Fruit fly (Drosophila melanogaster) whole organism, wandering third instar larva: ENCODE results near the gene CG13039.

Experiments
- CG32264 ChIP-seq: fragments of 200-800 bp; sonication (Bioruptor generic); optimal IDR thresholded peaks from 2 replicates; lab custom pipeline; 2016; ENCODE audit warnings: missing biosample characterization, missing genetic modification characterization
- CG9705 ChIP-seq: fragments of 200-800 bp; sonication (Bioruptor generic); optimal IDR thresholded peaks from 2 replicates; lab custom pipeline; 2018; ENCODE audit warnings: missing biosample characterization, mild to moderate bottlenecking, missing genetic modification characterization
- CrebA ChIP-seq: fragments of 200-800 bp; sonication (Bioruptor generic); optimal IDR thresholded peaks from 2 replicates; lab custom pipeline; 2016; ENCODE audit warnings: missing biosample characterization, mild to moderate bottlenecking, missing genetic modification characterization, borderline replicate concordance
- Dfd ChIP-seq: fragments of >200 bp; optimal IDR thresholded peaks from 2 replicates; lab custom pipeline; 2017; ENCODE audit warnings: missing biosample characterization, missing genetic modification characterization
- GATAd ChIP-seq: sonication (Bioruptor generic); optimal IDR thresholded peaks from 2 replicates; lab custom pipeline; 2016; ENCODE audit warnings: missing biosample characterization, missing genetic modification characterization
- HLH106 ChIP-seq: fragments of 200-800 bp; optimal IDR thresholded peaks from 3 replicates; lab custom pipeline; 2019; ENCODE audit warnings: missing biosample characterization, mild to moderate bottlenecking, missing genetic modification characterization, moderate library complexity
- Hnf4 ChIP-seq: fragments of 200-800 bp; sonication (Bioruptor generic); optimal IDR thresholded peaks from 2 replicates; lab custom pipeline; 2016; ENCODE audit warnings: missing biosample characterization, mild to moderate bottlenecking, missing genetic modification characterization
- Hr78 ChIP-seq: fragments of >200 bp; optimal IDR thresholded peaks from 2 replicates; lab custom pipeline; 2017; ENCODE audit warnings: missing biosample characterization, missing genetic modification characterization
- Hr83 ChIP-seq: fragments of 200-300 bp; sonication (Bioruptor generic); optimal IDR thresholded peaks from 2 replicates; lab custom pipeline; 2016; ENCODE audit warnings: missing biosample characterization, mild to moderate bottlenecking, missing genetic modification characterization, moderate library complexity; ENCODE audit not compliant: poor library complexity, severe bottlenecking
- Jra ChIP-seq: sonication (Bioruptor generic); optimal IDR thresholded peaks from 2 replicates; lab custom pipeline; 2016; ENCODE audit warnings: missing biosample characterization, missing genetic modification characterization
- Mio ChIP-seq: sonication (Bioruptor generic); optimal IDR thresholded peaks from 2 replicates; lab custom pipeline; 2016; ENCODE audit warnings: missing biosample characterization, missing genetic modification characterization
- N ChIP-seq: fragments of >200 bp; optimal IDR thresholded peaks from 2 replicates; lab custom pipeline; 2018; ENCODE audit warnings: missing biosample characterization, missing external identifiers, missing genetic modification characterization
- OdsH ChIP-seq: fragments of 200-800 bp; sonication (Bioruptor generic); optimal IDR thresholded peaks from 2 replicates; lab custom pipeline; 2016; ENCODE audit warnings: missing biosample characterization, mild to moderate bottlenecking, missing genetic modification characterization
- Rel ChIP-seq, 2 experiments: fragments of 200-800 bp; sonication (Bioruptor generic) in 1 of 2; optimal IDR thresholded peaks; 2 replicates in 1 of 2; 3 replicates in 1 of 2; lab custom pipeline; 2016 to 2019; ENCODE audit warnings: mild to moderate bottlenecking in 2 of 2, missing biosample characterization in 2 of 2, missing genetic modification characterization in 2 of 2, moderate library complexity in 1 of 2
- Vsx2 ChIP-seq: fragments of 200-300, 225-300 bp; sonication (Bioruptor generic); optimal IDR thresholded peaks from 2 replicates; lab custom pipeline; 2018; ENCODE audit warnings: missing biosample characterization, missing genetic modification characterization; ENCODE audit not compliant: partially characterized antibody
- br ChIP-seq: fragments of 200-800 bp; sonication (Bioruptor generic); optimal IDR thresholded peaks from 2 replicates; lab custom pipeline; 2016; ENCODE audit warnings: missing biosample characterization, missing genetic modification characterization
- brk ChIP-seq: fragments of 200-800 bp; sonication (Bioruptor generic); optimal IDR thresholded peaks from 2 replicates; lab custom pipeline; 2016; ENCODE audit warnings: missing biosample characterization, mild to moderate bottlenecking, missing genetic modification characterization
- dl ChIP-seq, 2 experiments: fragments of 175-275, 200-275 bp in 1 of 2; fragments of 200-275 bp in 1 of 2; sonication (Bioruptor generic); optimal IDR thresholded peaks; lab custom pipeline; 2018; ENCODE audit warnings: mild to moderate bottlenecking in 2 of 2, missing biosample characterization in 2 of 2, missing genetic modification characterization in 2 of 2, moderate library complexity in 2 of 2; ENCODE audit not compliant: partially characterized antibody in 2 of 2, insufficient read depth in 1 of 2
- dsf ChIP-seq: sonication (Bioruptor generic); optimal IDR thresholded peaks from 2 replicates; lab custom pipeline; 2016; ENCODE audit warnings: missing biosample characterization, missing genetic modification characterization, borderline replicate concordance
- ey ChIP-seq: fragments of 200-800 bp; sonication (Bioruptor generic); optimal IDR thresholded peaks from 2 replicates; lab custom pipeline; 2016; ENCODE audit warnings: missing biosample characterization, missing genetic modification characterization
- foxo ChIP-seq, 2 experiments: fragments of 200-800 bp; sonication (Bioruptor generic); optimal IDR thresholded peaks; 2 replicates in 1 of 2; 3 replicates in 1 of 2; lab custom pipeline; 2016 to 2017; ENCODE audit warnings: missing biosample characterization in 2 of 2, missing genetic modification characterization in 2 of 2
- fru ChIP-seq: fragments of 200-800 bp; sonication (Bioruptor generic); optimal IDR thresholded peaks from 3 replicates; lab custom pipeline; 2016; ENCODE audit warnings: missing biosample characterization, mild to moderate bottlenecking, missing genetic modification characterization
- h ChIP-seq: fragments of 200-800 bp; sonication (Bioruptor generic); optimal IDR thresholded peaks from 3 replicates; lab custom pipeline; 2016; ENCODE audit warnings: missing biosample characterization, mild to moderate bottlenecking, missing genetic modification characterization
- jim ChIP-seq: fragments of 175-275, 200-325 bp; sonication (Bioruptor generic); optimal IDR thresholded peaks from 2 replicates; lab custom pipeline; 2016; ENCODE audit warnings: missing biosample characterization, mild to moderate bottlenecking, missing genetic modification characterization
- lola ChIP-seq: fragments of >200 bp; optimal IDR thresholded peaks from 2 replicates; lab custom pipeline; 2017; ENCODE audit warnings: missing biosample characterization, missing genetic modification characterization
- pan ChIP-seq: fragments of >200 bp; optimal IDR thresholded peaks from 2 replicates; lab custom pipeline; 2017
- psq ChIP-seq: fragments of 200-800 bp; sonication (Bioruptor generic); optimal IDR thresholded peaks from 3 replicates; lab custom pipeline; 2017; ENCODE audit warnings: missing biosample characterization, mild to moderate bottlenecking, missing genetic modification characterization, moderate library complexity
- rgr ChIP-seq: fragments of 200-800 bp; sonication (Bioruptor generic); optimal IDR thresholded peaks from 3 replicates; lab custom pipeline; 2016; ENCODE audit warnings: missing biosample characterization, mild to moderate bottlenecking, missing genetic modification characterization
- sage ChIP-seq: fragments of 200-800 bp; sonication (Bioruptor generic); optimal IDR thresholded peaks from 2 replicates; lab custom pipeline; 2016; ENCODE audit warnings: missing biosample characterization, mild to moderate bottlenecking, missing genetic modification characterization
- sv ChIP-seq: fragments of 200-800 bp; sonication (Bioruptor generic); optimal IDR thresholded peaks from 3 replicates; lab custom pipeline; 2016; ENCODE audit warnings: missing biosample characterization, missing genetic modification characterization
- tai ChIP-seq: sonication (Bioruptor generic); optimal IDR thresholded peaks from 2 replicates; lab custom pipeline; 2016; ENCODE audit warnings: missing biosample characterization, missing genetic modification characterization
- usp ChIP-seq: fragments of >200 bp; optimal IDR thresholded peaks from 2 replicates; lab custom pipeline; 2017; ENCODE audit warnings: missing biosample characterization, missing genetic modification characterization
- woc ChIP-seq: sonication (Bioruptor generic); optimal IDR thresholded peaks from 2 replicates; lab custom pipeline; 2016; ENCODE audit warnings: missing biosample characterization, mild to moderate bottlenecking, missing genetic modification characterization

CG13039 gene

DNA sequence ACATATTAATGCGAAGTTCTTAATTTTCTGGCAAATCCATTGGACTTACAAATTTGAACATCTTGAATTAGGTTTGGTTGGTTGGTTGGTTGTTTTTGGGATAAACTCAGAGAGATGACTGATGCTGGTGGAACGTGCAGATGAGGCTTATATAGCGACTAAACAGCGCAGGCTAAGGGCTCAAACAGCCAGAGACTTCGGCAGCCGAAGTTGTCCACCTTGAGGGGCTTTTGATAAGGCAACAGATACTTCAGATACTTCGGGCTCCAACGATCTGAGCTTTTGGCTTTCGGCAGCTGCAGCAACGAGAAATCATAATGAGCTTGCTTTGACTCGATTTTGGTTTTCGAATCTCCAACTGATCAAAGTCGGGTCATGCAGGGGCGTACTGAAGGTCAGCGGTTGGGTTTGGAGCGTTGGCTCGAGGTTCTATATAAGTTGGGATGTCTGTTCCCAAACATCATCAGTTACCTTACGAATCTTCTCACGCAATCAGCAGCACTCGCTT is 7.1 kb downstream of the CG13039 start, which contains the start of the genes CG13041 and CG13060:
Gene CG13041, minus strand, starts transcription at position 128 of the 508 bp plus-strand sequence.
Gene CG13060, plus strand, starts transcription at position 458 of the 508 bp plus-strand sequence.
- TF ChIP-seq Dfd (GFP tag; lab: Kevin White, UChicago) (no peak), CG32264 (no peak), CrebA (GFP tag; lab: Kevin White, UChicago) (no peak), CG9705 (GFP tag; lab: Kevin White, UChicago) (no peak), GATAd (GFP tag; lab: Kevin White, UChicago) (no peak), Hr78 (no peak), Hr83 (GFP tag; lab: Kevin White, UChicago) (no peak), jim (GFP tag; lab: Kevin White, UChicago) (no peak), dl (GFP tag; optimal IDR thresholded peaks at IDR 0.05; lab: Kevin White, UChicago; ENCODE audit: insufficient read depth in 1 of 2, partially characterized antibody in 2 of 2) (no peak), brk (no peak)

DNA sequence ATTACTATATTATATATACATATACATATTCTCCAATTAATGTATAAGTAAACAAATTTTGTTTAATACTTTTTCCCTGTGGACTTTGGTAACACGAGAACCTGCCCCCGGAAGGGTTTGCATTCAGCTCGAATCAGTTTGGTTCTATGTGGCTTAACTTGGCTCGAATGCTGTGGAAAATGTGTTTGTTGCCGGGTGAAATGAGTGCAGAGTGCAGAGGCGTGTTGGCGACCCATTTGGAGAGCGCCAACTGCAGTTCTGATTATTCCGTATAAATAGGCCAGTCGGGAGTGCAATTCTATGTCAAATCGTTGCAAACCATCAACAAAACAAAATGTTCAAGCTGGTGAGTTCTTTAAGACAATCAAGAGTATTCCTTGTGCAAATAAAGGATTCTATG is 8.8 kb downstream of the CG13039 start, which contains the start of gene Nplp3:
Gene Nplp3, plus strand, starts transcription at position 301 of the 400 bp plus-strand sequence.
- TF ChIP-seq OdsH (GFP tag; lab: Kevin White, UChicago), result no peak
- TF ChIP-seq Hnf4, result no peak
- no peak for TF ChIP-seq Hr83 (GFP tag; lab: Kevin White, UChicago)
- TF ChIP-seq Hr78, result no peak
- no peak for TF ChIP-seq HLH106 (tag; lab: Kevin White, UChicago)

DNA sequence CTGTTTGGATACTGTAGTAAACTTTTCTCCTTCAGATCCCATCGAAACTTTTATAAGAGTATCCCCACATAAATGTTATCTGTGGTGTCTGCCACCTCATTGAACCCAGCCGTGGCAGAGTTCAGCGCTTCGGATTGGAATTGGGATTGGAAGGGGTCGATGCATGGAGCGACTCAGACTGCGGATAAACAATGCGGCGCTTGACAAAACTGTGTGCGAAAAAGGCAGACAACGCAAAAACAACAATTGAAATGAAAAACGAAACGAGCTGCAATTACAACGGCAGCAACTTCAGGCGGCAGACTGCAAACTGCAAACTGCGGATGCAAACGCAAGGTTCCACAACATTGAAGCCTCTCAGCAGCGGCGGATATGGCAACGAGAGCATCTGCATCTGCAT is 12.6 kb downstream of the CG13039 start, which contains the start of gene CG13062:
Gene CG13062, plus strand, starts transcription at position 301 of the 400 bp plus-strand sequence.
- no peak for TF ChIP-seq dsf (GFP tag; lab: Kevin White, UChicago)
- TF ChIP-seq psq, result no peak
- no peak for TF ChIP-seq CrebA (GFP tag; lab: Kevin White, UChicago)
- TF ChIP-seq Dfd (GFP tag; lab: Kevin White, UChicago), result no peak
- no peak for TF ChIP-seq Hnf4
- no peak for TF ChIP-seq tai (GFP tag; lab: Kevin White, UChicago)
- TF ChIP-seq CG9705 (GFP tag; lab: Kevin White, UChicago), result no peak
- TF ChIP-seq lola, result no peak
- no peak for TF ChIP-seq pan
- no peak for TF ChIP-seq OdsH (GFP tag; lab: Kevin White, UChicago)
- no peak for TF ChIP-seq fru
- no peak for TF ChIP-seq usp (GFP tag; lab: Kevin White, UChicago)
- no peak for TF ChIP-seq h

DNA sequence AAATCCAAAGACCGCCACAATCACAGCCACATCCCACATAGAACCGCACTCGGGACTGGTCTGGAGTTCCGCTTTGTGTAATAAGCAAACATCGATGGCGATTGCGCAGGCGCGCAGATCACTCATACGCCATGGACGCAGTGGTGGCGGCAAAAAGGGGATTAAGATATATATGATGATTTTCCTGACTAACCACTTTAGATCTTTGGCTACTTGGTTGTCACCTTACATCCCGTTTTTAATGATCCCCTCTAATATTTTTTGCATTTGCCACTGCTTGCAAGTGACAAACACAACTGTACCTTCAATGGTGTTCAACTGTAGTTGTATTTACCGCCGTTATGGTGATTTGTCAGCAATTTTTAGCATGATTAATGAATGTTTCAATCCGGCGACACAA is 16.6 kb downstream of the CG13039 start:
- TF ChIP-seq foxo (GFP tag; optimal IDR thresholded peaks at IDR 0.05; lab: Kevin White, UChicago), result peak in 1 of 2 experiments; percentile 55
- TF ChIP-seq HLH106 (tag; lab: Kevin White, UChicago), result no peak
- no peak for TF ChIP-seq CG9705 (GFP tag; lab: Kevin White, UChicago)
- peak; percentile 32 for TF ChIP-seq ey
- no peak for TF ChIP-seq pan
- TF ChIP-seq br (GFP tag; lab: Kevin White, UChicago), result peak; percentile 17

DNA sequence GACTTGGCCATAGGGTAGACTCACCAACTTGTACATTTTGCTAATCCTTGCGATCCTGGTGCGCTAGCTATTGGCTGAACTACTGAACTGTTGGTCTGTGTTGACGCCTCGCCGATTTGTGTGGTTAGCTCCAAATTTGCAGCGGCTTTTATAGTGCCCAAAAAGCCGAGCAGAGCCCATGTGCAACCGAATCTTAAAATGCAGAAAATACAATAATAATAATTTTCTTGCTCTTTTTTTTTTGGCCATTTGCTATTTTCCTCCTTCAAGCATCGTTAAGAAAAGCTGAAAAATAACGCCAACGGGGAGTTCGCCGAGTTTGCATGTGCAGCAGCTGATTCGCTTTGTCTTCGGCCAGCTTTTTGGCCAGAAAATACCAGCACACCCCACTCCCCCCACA is 18.2 kb downstream of the CG13039 start, which contains the start of gene CG13042:
Gene CG13042, minus strand, starts transcription at position 101 of the 400 bp plus-strand sequence.
- TF ChIP-seq foxo (GFP tag; optimal IDR thresholded peaks at IDR 0.05; lab: Kevin White, UChicago) (no peak), Hr78 (no peak), rgr (GFP tag; lab: Kevin White, UChicago) (no peak), dl (GFP tag; optimal IDR thresholded peaks at IDR 0.05; lab: Kevin White, UChicago; ENCODE audit: insufficient read depth in 1 of 2, partially characterized antibody in 2 of 2) (no peak), brk (no peak), Mio (GFP tag; lab: Kevin White, UChicago) (no peak), usp (GFP tag; lab: Kevin White, UChicago) (no peak), Vsx2 (GFP tag; lab: Kevin White, UChicago) (no peak), sage (GFP tag; lab: Kevin White, UChicago) (no peak), dsf (GFP tag; lab: Kevin White, UChicago) (no peak), woc (GFP tag; lab: Kevin White, UChicago) (no peak), Jra (GFP tag; lab: Kevin White, UChicago) (no peak), sv (GFP tag; lab: Kevin White, UChicago) (no peak), Rel (GFP tag; optimal IDR thresholded peaks at IDR 0.05; lab: Kevin White, UChicago) (no peak), Rel (tag; optimal IDR thresholded peaks at IDR 0.05; lab: Kevin White, UChicago) (no peak), N (GFP tag; lab: Kevin White, UChicago) (no peak), ey (no peak)
